Worm (Caenorhabditis elegans) whole organism, dauer: ENCODE data around the gene fbxb-22.
"Not testable (repeated sequence)": the region's sequence is repeated elsewhere in the genome, so short reads cannot be mapped to it uniquely, and the experiment has no call there.

Experiments used
- unc-62 ChIP-seq: sonication (generic microtip); optimal IDR thresholded peaks from 2 replicates; lab custom pipeline; 2017; ENCODE audit warnings: missing biosample characterization, missing genetic modification reagents, missing genetic modification characterization

The fbxb-22 gene

ce11 chrIII:11883694-11884093, at the start of gene fbxb-22:
fbxb-22 (minus strand) TSS chrIII:11883754.
- TF ChIP-seq unc-62 (GFP tag; lab: Kevin White, UChicago): not testable (repeated sequence)

- TF ChIP-seq unc-62 (GFP tag; lab: Kevin White, UChicago): no peak
Measured at ce11 chrIII:11931960-11932359, 48.4 kb upstream of the fbxb-22 start.

DNA sequence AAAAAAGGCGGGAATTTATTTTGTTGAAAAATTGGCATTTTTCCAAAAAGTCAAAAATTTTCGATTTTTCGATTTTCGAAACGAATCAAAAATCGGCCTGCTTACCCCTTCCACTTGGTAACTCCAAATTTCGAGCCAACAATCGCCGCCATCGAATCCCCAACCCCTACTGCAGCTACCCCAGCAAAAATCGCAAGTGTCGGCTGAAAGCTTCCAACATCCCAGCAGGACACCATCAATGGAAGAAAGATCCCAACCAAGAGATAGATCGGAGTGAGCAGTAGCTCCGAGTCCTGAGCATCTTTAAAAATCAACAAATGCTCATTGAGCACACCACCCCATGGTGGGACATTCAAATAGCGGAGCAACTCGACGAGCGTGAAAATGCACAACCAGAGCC, 47.3 kb upstream of the fbxb-22 start:
- TF ChIP-seq unc-62 (GFP tag; lab: Kevin White, UChicago): no peak

DNA sequence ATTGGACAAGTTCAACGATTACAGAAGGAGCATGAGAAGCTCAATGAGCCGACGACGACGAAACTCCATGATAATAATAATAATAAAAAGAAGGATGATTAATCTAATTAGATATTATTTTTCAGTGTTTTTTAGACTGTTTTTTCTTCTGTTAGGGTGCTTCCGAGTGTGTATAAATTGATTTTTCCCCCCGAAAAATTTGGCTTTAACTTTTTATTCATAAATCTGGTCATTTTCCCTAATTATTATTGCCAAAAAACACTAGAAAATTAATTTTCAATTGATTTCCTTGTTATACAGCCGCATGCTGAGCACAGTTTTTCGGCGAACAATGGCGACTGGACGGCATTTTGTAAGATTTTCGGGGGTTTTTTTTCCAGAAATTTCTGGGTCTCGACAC, 40.0 kb upstream of the fbxb-22 start, which contains the start of gene nft-1:
Gene nft-1 (plus strand): TSS at position 301 of the 400 bp plus-strand sequence.
- no peak for TF ChIP-seq unc-62 (GFP tag; lab: Kevin White, UChicago)

DNA sequence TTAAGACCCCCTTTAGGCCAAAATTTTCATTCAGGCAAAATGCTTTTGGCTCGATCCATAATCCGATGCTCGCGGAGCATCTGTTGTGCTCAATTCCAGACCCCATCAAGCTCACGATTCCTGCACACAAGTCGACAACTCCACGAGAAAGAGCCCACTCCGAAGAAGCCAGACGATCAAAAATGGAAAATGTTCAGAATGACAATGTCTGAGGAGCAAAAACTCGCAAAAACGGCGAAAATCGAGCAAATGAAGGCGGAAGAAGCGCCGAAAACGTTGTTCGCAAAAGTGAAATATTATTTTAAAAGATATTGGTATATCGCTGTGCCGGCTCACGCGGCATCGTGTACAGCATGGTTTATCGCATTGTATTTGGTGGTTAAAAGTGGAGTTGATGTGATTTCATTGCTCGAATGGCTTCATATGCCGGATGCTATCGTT, 38.1 kb upstream of the fbxb-22 start, which contains the start of gene Y56A3A.22:
Gene Y56A3A.22 (plus strand): TSS at position 35 of the 441 bp plus-strand sequence.
- no peak for TF ChIP-seq unc-62 (GFP tag; lab: Kevin White, UChicago)

- no peak for TF ChIP-seq unc-62 (GFP tag; lab: Kevin White, UChicago)
Measured at ce11 chrIII:11920187-11920785, 36.7 kb upstream of the fbxb-22 start, which contains the start of the genes ccf-1 and trap-4. ccf-1 (minus strand) TSS chrIII:11920237. trap-4 (plus strand) TSS chrIII:11920735.

DNA sequence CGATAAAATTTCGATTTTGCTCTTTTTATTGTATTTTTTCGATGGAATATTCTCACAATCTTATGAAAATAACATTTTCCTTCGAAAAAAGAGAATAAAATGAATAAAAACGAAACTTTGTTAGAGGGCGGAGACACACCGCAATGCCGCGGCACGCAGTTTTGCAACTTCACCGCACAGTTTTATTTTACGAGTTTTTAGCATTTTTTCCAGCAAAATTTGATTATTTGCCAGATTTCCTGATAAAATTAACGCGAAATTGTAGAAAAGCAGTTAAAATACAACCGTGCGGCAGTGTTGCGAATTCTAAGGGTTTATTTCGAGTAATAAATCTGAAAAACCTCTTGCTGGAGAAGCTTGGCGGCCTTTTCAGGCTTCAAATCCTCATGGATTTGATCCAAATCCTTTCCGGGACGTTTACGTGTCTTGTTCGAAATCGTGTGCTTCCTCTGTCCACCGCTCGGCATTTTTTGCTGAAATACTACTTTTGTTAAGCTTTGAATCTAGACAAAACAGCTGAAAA, 34.8 kb upstream of the fbxb-22 start, which contains the start of gene znf-593:
Gene znf-593 (minus strand): TSS at position 473 of the 523 bp plus-strand sequence.
- TF ChIP-seq unc-62 (GFP tag; lab: Kevin White, UChicago): no peak

DNA sequence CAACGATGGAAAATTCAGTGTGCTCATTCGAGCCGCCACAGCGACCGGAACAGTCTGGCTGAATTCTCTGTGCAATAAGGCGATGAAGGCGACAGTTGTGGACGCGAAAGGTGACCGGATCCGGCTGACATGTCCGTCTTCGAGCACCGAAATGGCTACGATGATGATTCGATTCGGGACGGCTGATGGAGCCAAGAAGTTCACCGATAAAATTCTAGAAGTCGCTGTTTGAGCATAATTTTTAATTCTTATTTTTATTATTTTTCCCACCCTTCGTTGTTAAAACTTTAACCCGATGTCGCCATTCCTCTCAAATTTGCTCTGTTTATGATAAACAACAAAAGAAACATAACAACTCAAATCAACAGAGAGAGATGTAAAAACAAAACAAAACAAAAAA, 34.0 kb upstream of the fbxb-22 start:
- TF ChIP-seq unc-62 (GFP tag; lab: Kevin White, UChicago): no peak

DNA sequence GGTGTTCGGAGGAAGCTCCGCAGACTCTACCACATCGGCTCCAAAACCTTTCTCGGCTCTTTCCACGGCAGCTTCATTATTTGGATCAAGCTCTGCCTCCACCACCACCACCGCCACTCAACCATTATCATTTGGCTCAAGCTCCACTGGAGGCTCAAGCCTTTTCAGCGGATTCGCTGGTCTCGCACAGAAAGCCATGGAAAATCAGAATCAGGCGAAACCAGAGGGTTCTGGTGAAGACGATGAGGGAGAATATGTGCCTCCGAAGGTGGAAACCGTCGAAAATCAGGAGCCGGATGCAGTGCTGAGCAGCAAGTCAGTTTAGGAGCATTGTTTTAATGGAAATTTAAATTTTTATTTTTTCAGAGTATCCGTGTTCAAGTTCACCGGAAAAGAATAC, 33.5 kb upstream of the fbxb-22 start:
- TF ChIP-seq unc-62 (GFP tag; lab: Kevin White, UChicago): no peak

DNA sequence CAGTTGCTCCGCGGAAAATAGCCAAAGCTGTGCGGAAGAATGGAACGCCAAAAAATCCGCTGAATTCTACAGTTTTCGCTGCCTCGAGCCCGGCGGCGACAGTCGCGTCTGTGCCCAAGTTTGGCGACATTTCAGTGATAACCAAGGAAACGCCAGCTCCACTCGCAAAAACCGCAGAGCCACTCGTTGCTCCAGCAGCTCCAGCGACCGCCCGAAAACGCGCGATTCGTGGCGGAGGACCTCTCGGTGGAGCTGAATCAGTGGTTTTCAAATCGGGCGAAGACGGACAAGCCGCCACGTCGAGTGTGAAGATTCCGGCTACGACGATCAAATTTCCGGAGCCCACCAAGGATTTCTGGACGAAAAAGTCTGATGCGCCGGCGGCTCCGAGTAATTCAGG, 32.7 kb upstream of the fbxb-22 start:
- no peak for TF ChIP-seq unc-62 (GFP tag; lab: Kevin White, UChicago)

DNA sequence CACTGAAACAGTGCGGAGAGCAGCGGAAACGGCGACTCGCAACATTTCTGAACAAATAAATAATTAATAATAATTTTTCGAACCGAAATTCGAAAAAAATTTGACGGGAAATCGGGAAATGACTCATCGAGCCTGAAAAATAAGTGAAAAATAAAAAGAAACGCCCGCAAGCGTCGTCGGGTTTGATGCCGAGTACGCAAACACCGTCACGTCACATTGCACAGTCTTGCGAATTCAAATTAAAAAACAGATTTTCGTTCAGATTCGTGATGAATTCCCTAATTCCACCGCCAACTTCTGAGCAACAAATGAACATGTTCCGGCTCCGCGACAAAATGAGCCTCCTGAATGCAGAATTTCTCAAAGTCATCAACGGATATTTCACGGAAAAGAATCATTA, 32.1 kb upstream of the fbxb-22 start, which contains the start of the genes ndab-1 and npp-16:
Gene ndab-1 (minus strand): TSS at position 47 of the 400 bp plus-strand sequence.
Gene npp-16 (plus strand): TSS at position 263 of the 400 bp plus-strand sequence.
- TF ChIP-seq unc-62 (GFP tag; lab: Kevin White, UChicago): no peak

- no peak for TF ChIP-seq unc-62 (GFP tag; lab: Kevin White, UChicago)
Measured at ce11 chrIII:11914220-11914619, 30.7 kb upstream of the fbxb-22 start, which contains the start of gene Y56A3A.16. Y56A3A.16 (minus strand) TSS chrIII:11914320.

- no peak for TF ChIP-seq unc-62 (GFP tag; lab: Kevin White, UChicago)
Measured at ce11 chrIII:11909778-11910177, 26.2 kb upstream of the fbxb-22 start, which contains the start of gene faah-4. faah-4 (minus strand) TSS chrIII:11909878.

- TF ChIP-seq unc-62 (GFP tag; lab: Kevin White, UChicago): no peak
Measured at ce11 chrIII:11908660-11909059, 25.1 kb upstream of the fbxb-22 start, which contains the start of gene fbxb-24. fbxb-24 (plus strand) TSS chrIII:11908960.

- no peak for TF ChIP-seq unc-62 (GFP tag; lab: Kevin White, UChicago)
Measured at ce11 chrIII:11907177-11907576, 23.6 kb upstream of the fbxb-22 start, which contains the start of gene sdz-33. sdz-33 (plus strand) TSS chrIII:11907477.

ce11 chrIII:11902782-11903181, 19.2 kb upstream of the fbxb-22 start:
- no peak for TF ChIP-seq unc-62 (GFP tag; lab: Kevin White, UChicago)
